Worm (Caenorhabditis elegans) whole organism, mixed stage, embryonic: Measurements from ENCODE around the gene hpo-36.

Source experiments
- M03D4.4 ChIP-seq: sonication (generic microtip); optimal IDR thresholded peaks from 2 replicates; lab custom pipeline; 2017; ENCODE audit warnings: mild to moderate bottlenecking, missing genetic modification characterization, missing compliant biosample characterization
- blmp-1 ChIP-seq: fragments of 150-350 bp; optimal IDR thresholded peaks from 2 replicates; lab custom pipeline; 2014; ENCODE audit warnings: missing biosample characterization, missing genetic modification characterization
- ceh-83 ChIP-seq: fragments of 200-800 bp; sonication (Bioruptor generic); optimal IDR thresholded peaks from 2 replicates; lab custom pipeline; 2018; ENCODE audit warnings: mild to moderate bottlenecking, missing genetic modification characterization, missing compliant biosample characterization
- ces-1 ChIP-seq: fragments of 150-350 bp; optimal IDR thresholded peaks from 2 replicates; lab custom pipeline; 2014; ENCODE audit warnings: missing biosample characterization, missing genetic modification reagents, missing genetic modification characterization
- ham-2 ChIP-seq: fragments of 200-800 bp; sonication (Bioruptor generic); optimal IDR thresholded peaks from 2 replicates; lab custom pipeline; 2018; ENCODE audit warnings: mild to moderate bottlenecking, missing genetic modification characterization, missing compliant biosample characterization
- hlh-1 ChIP-seq: fragments of 150-350 bp; optimal IDR thresholded peaks from 2 replicates; lab custom pipeline; 2014; ENCODE audit warnings: missing biosample characterization, missing genetic modification reagents, missing genetic modification characterization
- mep-1 ChIP-seq: fragments of 150-350 bp; optimal IDR thresholded peaks from 2 replicates; lab custom pipeline; 2017; ENCODE audit warnings: missing biosample characterization, missing genetic modification reagents, missing genetic modification characterization, inconsistent platforms
- nhr-28 ChIP-seq: fragments of 150-350 bp; optimal IDR thresholded peaks from 2 replicates; lab custom pipeline; 2014; ENCODE audit warnings: missing biosample characterization, missing genetic modification characterization
- nhr-76 ChIP-seq: sonication (generic microtip); optimal IDR thresholded peaks from 2 replicates; lab custom pipeline; 2017; ENCODE audit warnings: missing biosample characterization, missing genetic modification characterization
- sem-2 ChIP-seq: fragments of 200-800 bp; sonication (Bioruptor generic); optimal IDR thresholded peaks from 2 replicates; lab custom pipeline; 2018; ENCODE audit warnings: mild to moderate bottlenecking, missing genetic modification characterization, missing compliant biosample characterization
- unc-39 ChIP-seq: fragments of 150-350 bp; optimal IDR thresholded peaks from 2 replicates; lab custom pipeline; 2014; ENCODE audit warnings: missing biosample characterization, missing genetic modification characterization
- zip-8 ChIP-seq: fragments of 150-350 bp; optimal IDR thresholded peaks from 2 replicates; lab custom pipeline; 2014; ENCODE audit warnings: missing biosample characterization, missing genetic modification characterization

DNA sequence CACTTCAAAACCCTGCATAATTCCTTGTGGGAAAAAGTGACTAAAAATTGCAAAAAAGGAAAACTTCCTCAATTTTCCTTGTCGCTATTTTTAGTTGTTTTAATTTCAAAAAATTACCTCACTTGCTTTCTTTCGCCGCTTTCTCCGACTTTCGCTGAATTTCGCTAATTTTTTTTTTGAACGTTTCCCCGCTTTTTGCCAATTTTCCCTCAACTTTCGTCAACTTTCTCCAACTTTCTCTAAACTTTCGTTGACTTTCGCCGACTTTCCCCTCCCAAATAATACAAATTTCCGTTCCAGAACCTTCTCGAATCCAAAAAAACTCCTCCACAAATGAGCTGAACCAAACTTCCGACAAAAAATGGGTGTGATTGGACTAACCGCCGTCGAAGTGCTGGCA lies 56.6 kb downstream of the hpo-36 start, which contains the start of gene W08A12.3:
- TF ChIP-seq ceh-83 (GFP tag; lab: Kevin White, UChicago) (no peak), nhr-76 (no peak), blmp-1 (tag; lab: Kevin White, UChicago) (no peak), unc-39 (tag; lab: Kevin White, UChicago) (no peak), sem-2 (GFP tag; lab: Kevin White, UChicago) (no peak), zip-8 (tag; lab: Kevin White, UChicago) (no peak), mep-1 (tag; lab: Kevin White, UChicago) (no peak), M03D4.4 (no peak), ces-1 (GFP tag; lab: Kevin White, UChicago) (no peak), nhr-28 (tag; lab: Kevin White, UChicago) (no peak), hlh-1 (no peak), ham-2 (no peak)
